Worm (Caenorhabditis elegans) whole organism, mixed stage, embryonic: ENCODE measurements around the gene F19B10.13.

ENCODE experiments used
- elt-3 ChIP-seq: fragments of 150-350 bp; optimal IDR thresholded peaks from 2 replicates; lab custom pipeline; 2014; ENCODE audit warnings: missing biosample characterization, missing genetic modification characterization
- mab-5 ChIP-seq: fragments of 150-350 bp; optimal IDR thresholded peaks from 2 replicates; lab custom pipeline; 2014; ENCODE audit warnings: missing biosample characterization, missing genetic modification characterization
- mep-1 ChIP-seq: fragments of 150-350 bp; optimal IDR thresholded peaks from 2 replicates; lab custom pipeline; 2017; ENCODE audit warnings: missing biosample characterization, missing genetic modification reagents, missing genetic modification characterization, inconsistent platforms
- nhr-76 ChIP-seq: sonication (generic microtip); optimal IDR thresholded peaks from 2 replicates; lab custom pipeline; 2017; ENCODE audit warnings: missing biosample characterization, missing genetic modification characterization
- pha-4 ChIP-seq: fragments of 150-350 bp; optimal IDR thresholded peaks from 2 replicates; lab custom pipeline; 2018; ENCODE audit warnings: missing biosample characterization, missing genetic modification reagents, missing genetic modification characterization
- unc-39 ChIP-seq: fragments of 150-350 bp; optimal IDR thresholded peaks from 2 replicates; lab custom pipeline; 2014; ENCODE audit warnings: missing biosample characterization, missing genetic modification characterization
- unc-62 ChIP-seq: fragments of 150-350 bp; optimal IDR thresholded peaks from 2 replicates; lab custom pipeline; 2014; ENCODE audit warnings: missing biosample characterization, missing genetic modification reagents, missing genetic modification characterization

DNA sequence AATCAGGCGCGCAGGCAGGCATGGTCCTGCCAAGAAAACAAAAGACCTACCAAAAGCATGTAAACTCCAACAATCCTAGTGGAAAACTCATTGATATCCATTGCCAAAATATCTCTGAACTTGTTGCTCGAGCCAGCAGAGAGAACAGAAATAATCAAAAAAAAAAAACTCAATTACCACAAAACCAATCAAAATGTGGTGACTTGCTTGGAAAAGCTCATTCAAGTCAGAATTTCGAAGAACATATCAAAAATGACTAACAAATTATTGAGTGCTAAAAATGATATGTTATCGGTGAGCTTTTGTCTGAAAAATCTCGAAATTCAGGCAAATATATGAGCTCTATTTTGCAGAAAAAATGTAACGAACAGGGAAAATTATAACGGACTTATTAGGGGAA, 39.2 kb downstream of the F19B10.13 start, which contains the start of gene srx-105:
- no peak for TF ChIP-seq unc-39 (tag; lab: Kevin White, UChicago)
- TF ChIP-seq nhr-76 (tag; lab: Kevin White, UChicago), result no peak
- TF ChIP-seq mep-1 (tag; lab: Kevin White, UChicago), result no peak
- no peak for TF ChIP-seq elt-3
- no peak for TF ChIP-seq pha-4 (tag; lab: Kevin White, UChicago)
- TF ChIP-seq mab-5 (tag; lab: Kevin White, UChicago), result no peak
- no peak for TF ChIP-seq unc-62 (GFP tag; lab: Kevin White, UChicago)
